Worm (Caenorhabditis elegans) whole organism, L4/young adult: ENCODE data around the gene C06E1.9.

Experiments
- W03F9.2 ChIP-seq: fragments of 150-350 bp; optimal IDR thresholded peaks from 2 replicates; lab custom pipeline; 2014; ENCODE audit warnings: missing biosample characterization, missing genetic modification characterization
- dao-5 ChIP-seq: sonication (generic microtip); optimal IDR thresholded peaks from 2 replicates; lab custom pipeline; 2016; ENCODE audit warnings: missing genotype, missing genetic modification characterization, moderate library complexity, missing compliant biosample characterization

DNA sequence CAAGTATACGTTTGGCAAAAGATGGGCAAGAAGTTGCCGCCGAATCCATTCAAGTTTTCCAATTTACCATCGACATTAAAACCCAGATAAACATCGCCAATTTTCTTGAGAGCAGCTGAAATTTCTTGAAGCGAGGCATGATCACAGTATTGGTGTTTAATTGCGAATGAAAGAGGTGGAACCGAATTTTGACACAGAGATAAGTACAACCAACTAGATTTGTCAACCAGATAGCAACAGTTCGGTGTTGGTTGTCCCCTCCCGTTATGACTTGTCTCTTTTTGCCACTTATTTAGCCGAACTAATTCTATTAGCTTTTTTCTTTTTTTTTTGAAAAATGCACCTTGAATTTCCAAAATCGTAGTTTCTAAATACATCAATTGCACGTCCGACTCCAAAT is 31.2 kb downstream of the C06E1.9 start:
- no peak for TF ChIP-seq W03F9.2 (tag; lab: Kevin White, UChicago)
- TF ChIP-seq dao-5 (tag; lab: Kevin White, UChicago) = no peak
